Fruit fly (Drosophila melanogaster): ENCODE data around the gene mirr.

mirr gene

dm6 chr3L:12705377-12705776, 11.9 kb downstream of the mirr start:
- TF ChIP-seq h (GFP tag; optimal IDR thresholded peaks at IDR 0.05), result no peak
- no peak for TF ChIP-seq Sp1 (GFP tag; optimal IDR thresholded peaks at IDR 0.05)
- no peak for TF ChIP-seq dmrt93B (GFP tag; optimal IDR thresholded peaks at IDR 0.05)
- TF ChIP-seq ey (GFP tag; optimal IDR thresholded peaks at IDR 0.05), result no peak
- no peak for TF ChIP-seq foxo (GFP tag; optimal IDR thresholded peaks at IDR 0.05)

dm6 chr3L:12706456-12706855, 13.0 kb downstream of the mirr start:
- TF ChIP-seq Hr78 (GFP tag; optimal IDR thresholded peaks at IDR 0.05) (no peak), psq (GFP tag; optimal IDR thresholded peaks at IDR 0.05) (no peak), N (GFP tag; optimal IDR thresholded peaks at IDR 0.05) (no peak), ey (GFP tag; optimal IDR thresholded peaks at IDR 0.05) (peak; percentile 10), woc (GFP tag; optimal IDR thresholded peaks at IDR 0.05) (peak; percentile 23), foxo (GFP tag; optimal IDR thresholded peaks at IDR 0.05) (peak in 1 of 2 experiments; percentile 36), fru (GFP tag; optimal IDR thresholded peaks at IDR 0.05) (peak; percentile 26), CrebA (GFP tag; optimal IDR thresholded peaks at IDR 0.05; ENCODE audit: borderline replicate concordance) (no peak), rgr (GFP tag; optimal IDR thresholded peaks at IDR 0.05) (peak; percentile 7), sv (GFP tag; optimal IDR thresholded peaks at IDR 0.05) (no peak), br (GFP tag; optimal IDR thresholded peaks at IDR 0.05) (no peak), h (GFP tag; optimal IDR thresholded peaks at IDR 0.05) (peak; percentile 18), Abd-B (GFP tag; optimal IDR thresholded peaks at IDR 0.05) (no peak)

- no peak for TF ChIP-seq OdsH (GFP tag; optimal IDR thresholded peaks at IDR 0.05)
- TF ChIP-seq dsf (GFP tag; optimal IDR thresholded peaks at IDR 0.05; ENCODE audit: borderline replicate concordance), result no peak
- TF ChIP-seq sv (GFP tag; optimal IDR thresholded peaks at IDR 0.05), result no peak
- TF ChIP-seq Rel (GFP tag; optimal IDR thresholded peaks at IDR 0.05), result no peak
- TF ChIP-seq Rel (tag; optimal IDR thresholded peaks at IDR 0.05), result no peak
- no peak for TF ChIP-seq tai (GFP tag; optimal IDR thresholded peaks at IDR 0.05)
- no peak for TF ChIP-seq psq (GFP tag; optimal IDR thresholded peaks at IDR 0.05)
- no peak for TF ChIP-seq Sp1 (GFP tag; optimal IDR thresholded peaks at IDR 0.05)
- no peak for TF ChIP-seq woc (GFP tag; optimal IDR thresholded peaks at IDR 0.05)
- TF ChIP-seq brk (GFP tag; optimal IDR thresholded peaks at IDR 0.05), result no peak
- TF ChIP-seq Vsx2 (GFP tag; optimal IDR thresholded peaks at IDR 0.05; ENCODE audit: partially characterized antibody), result no peak
- no peak for TF ChIP-seq CrebA (GFP tag; optimal IDR thresholded peaks at IDR 0.05; ENCODE audit: borderline replicate concordance)
- TF ChIP-seq Dif (GFP tag; optimal IDR thresholded peaks at IDR 0.05; ENCODE audit: partially characterized antibody), result no peak
- TF ChIP-seq CG32264 (GFP tag; optimal IDR thresholded peaks at IDR 0.05), result no peak
Measured at dm6 chr3L:12711418-12711817, 18.0 kb downstream of the mirr start.

DNA sequence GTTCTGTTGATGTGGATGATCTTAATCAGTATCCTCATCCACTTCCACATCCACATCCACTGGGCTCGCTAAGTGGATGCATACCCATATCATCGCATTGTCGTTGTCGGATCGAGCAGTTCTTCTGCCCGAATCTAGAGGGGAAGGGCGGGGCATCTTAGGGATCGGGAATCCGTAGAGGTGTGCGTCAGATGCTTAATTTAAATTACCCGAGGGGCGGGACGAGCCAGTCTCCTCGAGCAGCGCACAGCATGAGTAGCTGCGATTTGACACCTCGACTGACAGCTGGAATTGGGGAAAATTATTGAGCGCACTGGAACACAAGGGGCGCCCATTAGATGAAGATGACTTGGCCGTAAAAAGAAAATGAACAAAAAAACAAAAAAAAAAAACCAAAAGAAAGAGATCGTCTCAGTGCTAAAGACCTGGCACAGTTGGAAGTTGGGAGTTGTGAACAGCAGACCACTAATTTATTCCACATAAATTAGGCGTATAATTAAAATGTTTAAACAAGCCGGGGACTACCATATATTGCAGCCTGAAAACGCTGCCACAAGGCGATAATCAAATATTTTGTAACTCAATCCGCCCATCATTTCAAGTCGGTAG, 21.3 kb downstream of the mirr start:
- TF ChIP-seq woc (GFP tag; optimal IDR thresholded peaks at IDR 0.05), result no peak
- no peak for TF ChIP-seq GATAd (GFP tag; optimal IDR thresholded peaks at IDR 0.05)

- no peak for TF ChIP-seq HLH106 (tag; optimal IDR thresholded peaks at IDR 0.05)
- TF ChIP-seq CrebA (GFP tag; optimal IDR thresholded peaks at IDR 0.05; ENCODE audit: borderline replicate concordance), result no peak
- no peak for TF ChIP-seq sage (GFP tag; optimal IDR thresholded peaks at IDR 0.05)
- TF ChIP-seq br (GFP tag; optimal IDR thresholded peaks at IDR 0.05), result no peak
- TF ChIP-seq OdsH (GFP tag; optimal IDR thresholded peaks at IDR 0.05), result no peak
- TF ChIP-seq N (GFP tag; optimal IDR thresholded peaks at IDR 0.05), result no peak
- TF ChIP-seq Hr78 (GFP tag; optimal IDR thresholded peaks at IDR 0.05), result no peak
- no peak for TF ChIP-seq Rel (GFP tag; optimal IDR thresholded peaks at IDR 0.05)
- TF ChIP-seq Rel (tag; optimal IDR thresholded peaks at IDR 0.05), result no peak
- TF ChIP-seq Dfd (GFP tag; optimal IDR thresholded peaks at IDR 0.05), result no peak
- TF ChIP-seq h (GFP tag; optimal IDR thresholded peaks at IDR 0.05), result no peak
- TF ChIP-seq Jra (GFP tag; optimal IDR thresholded peaks at IDR 0.05), result no peak
- TF ChIP-seq tai (GFP tag; optimal IDR thresholded peaks at IDR 0.05), result no peak
- TF ChIP-seq dl (GFP tag; optimal IDR thresholded peaks at IDR 0.05; ENCODE audit: insufficient read depth in 1 of 2, partially characterized antibody in 2 of 2), result no peak
- no peak for TF ChIP-seq Abd-B (GFP tag; optimal IDR thresholded peaks at IDR 0.05)
- TF ChIP-seq woc (GFP tag; optimal IDR thresholded peaks at IDR 0.05), result no peak
Measured at dm6 chr3L:12716661-12717060, 23.2 kb downstream of the mirr start.

Measured in whole organism, wandering third instar larva.